Fruit fly (Drosophila melanogaster) whole organism, embryonic: ENCODE measurements around the gene CG10089.

Source experiments
- C15 ChIP-seq: fragments of 200-800 bp; sonication (Bioruptor generic); IDR thresholded peaks from 3 replicates; pipeline ENCODE4 v1.3.6; 2022; ENCODE audit warnings: missing biosample characterization, missing genetic modification characterization
- CG10654 ChIP-seq: fragments of 200-800 bp; sonication (Bioruptor generic); optimal IDR thresholded peaks from 2 replicates; lab custom pipeline; 2016; ENCODE audit warnings: missing biosample characterization, missing genetic modification characterization
- CG11093 ChIP-seq: fragments of 200-800 bp; sonication (Bioruptor generic); IDR thresholded peaks from 3 replicates; pipeline ENCODE4 v1.3.6; 2022; ENCODE audit warnings: missing biosample characterization, missing genetic modification characterization
- CG1233 ChIP-seq: fragments of 200-800 bp; sonication (Bioruptor generic); optimal IDR thresholded peaks from 4 replicates; lab custom pipeline; 2018; ENCODE audit warnings: missing biosample characterization, mild to moderate bottlenecking, missing genetic modification characterization
- CG14441 ChIP-seq: fragments of 200-800 bp; sonication (Bioruptor generic); IDR thresholded peaks from 2 replicates; pipeline ENCODE4 v1.3.6; 2022; ENCODE audit warnings: missing biosample characterization, missing genetic modification characterization
- CG17612 ChIP-seq: fragments of 200-800 bp; sonication (Bioruptor generic); IDR thresholded peaks from 2 replicates; pipeline ENCODE4 v1.3.6; 2022; ENCODE audit warnings: missing biosample characterization, missing genetic modification characterization
- CG17912 ChIP-seq: fragments of 200-800 bp; sonication (Bioruptor generic); optimal IDR thresholded peaks from 2 replicates; lab custom pipeline; 2018; ENCODE audit warnings: missing biosample characterization, mild to moderate bottlenecking, missing genetic modification characterization
- CG18599 ChIP-seq: fragments of 200-800 bp; sonication (Bioruptor generic); optimal IDR thresholded peaks from 3 replicates; lab custom pipeline; 2017; ENCODE audit warnings: missing biosample characterization, missing genetic modification characterization, mild to moderate bottlenecking, moderate library complexity, missing genetic modification reagents
- CG31388 ChIP-seq: fragments of 200-800 bp; sonication (Bioruptor generic); optimal IDR thresholded peaks from 2 replicates; lab custom pipeline; 2016; ENCODE audit warnings: missing biosample characterization, missing genetic modification characterization
- CG3281 ChIP-seq: fragments of 200-800 bp; sonication (Bioruptor generic); optimal IDR thresholded peaks from 3 replicates; lab custom pipeline; 2017; ENCODE audit warnings: missing biosample characterization, mild to moderate bottlenecking, missing genetic modification characterization
- CG42726 ChIP-seq: fragments of 200-800 bp; sonication (Bioruptor generic); IDR thresholded peaks from 2 replicates; pipeline ENCODE4 v1.3.6; 2022; ENCODE audit warnings: missing biosample characterization, missing genetic modification characterization; ENCODE audit not compliant: partially characterized antibody
- CG43689 ChIP-seq: fragments of 200-800 bp; sonication (Bioruptor generic); IDR thresholded peaks from 2 replicates; pipeline ENCODE4 v1.3.6; 2022; ENCODE audit warnings: missing biosample characterization, missing genetic modification characterization
- CG4617 ChIP-seq: fragments of 200-800 bp; sonication (Bioruptor generic); optimal IDR thresholded peaks from 3 replicates; lab custom pipeline; 2016; ENCODE audit warnings: missing biosample characterization, missing genetic modification characterization, borderline replicate concordance
- CG5953 ChIP-seq: fragments of 200-800 bp; sonication (Bioruptor generic); IDR thresholded peaks from 2 replicates; pipeline ENCODE4 v1.3.6; 2022; ENCODE audit warnings: missing biosample characterization, missing genetic modification characterization
- CG7928 ChIP-seq: fragments of 200-800 bp; sonication (Bioruptor generic); optimal IDR thresholded peaks from 2 replicates; lab custom pipeline; 2017; ENCODE audit warnings: missing biosample characterization, mild to moderate bottlenecking, missing genetic modification characterization
- CG8359 ChIP-seq: fragments of 200-800 bp; sonication (Bioruptor generic); optimal IDR thresholded peaks from 2 replicates; lab custom pipeline; 2017; ENCODE audit warnings: missing biosample characterization, mild to moderate bottlenecking, missing genetic modification characterization, borderline replicate concordance
- CG9215 ChIP-seq: fragments of 200-800 bp; sonication (Bioruptor generic); IDR thresholded peaks from 2 replicates; pipeline ENCODE4 v1.3.6; 2022; ENCODE audit warnings: missing biosample characterization, missing genetic modification characterization
- Dip3 ChIP-seq: fragments of 200-800 bp; sonication (Bioruptor generic); optimal IDR thresholded peaks from 3 replicates; lab custom pipeline; 2016; ENCODE audit warnings: missing biosample characterization, missing genetic modification characterization
- Dll ChIP-seq: fragments of 200-800 bp; sonication (Bioruptor generic); IDR thresholded peaks from 4 replicates; pipeline ENCODE4 v1.3.6; 2022; ENCODE audit warnings: missing biosample characterization, missing genetic modification characterization; ENCODE audit not compliant: partially characterized antibody
- HmgD ChIP-seq: fragments of 200-800 bp; sonication (Bioruptor generic); optimal IDR thresholded peaks from 3 replicates; lab custom pipeline; 2016; ENCODE audit warnings: missing biosample characterization, missing genetic modification characterization
- Hmx ChIP-seq: fragments of 200-800 bp; sonication (Bioruptor generic); optimal IDR thresholded peaks from 2 replicates; lab custom pipeline; 2016; ENCODE audit warnings: missing biosample characterization, missing genetic modification characterization
- Hr51 ChIP-seq, 2 experiments: fragments of 200-800 bp; sonication (Bioruptor generic); optimal IDR thresholded peaks; 2 replicates in 1 of 2; 3 replicates in 1 of 2; lab custom pipeline; 2016 to 2018; ENCODE audit warnings: missing biosample characterization in 2 of 2, missing genetic modification characterization in 2 of 2, mild to moderate bottlenecking in 1 of 2, moderate library complexity in 1 of 2
- Hsf ChIP-seq: fragments of 200-800 bp; sonication (Bioruptor generic); optimal IDR thresholded peaks from 3 replicates; lab custom pipeline; 2016; ENCODE audit warnings: missing biosample characterization, missing genetic modification characterization
- Jarid2 ChIP-seq: fragments of 200-800 bp; sonication (Bioruptor generic); optimal IDR thresholded peaks from 3 replicates; lab custom pipeline; 2017; ENCODE audit warnings: mild to moderate bottlenecking, missing biosample characterization, missing genetic modification reagents, missing genetic modification characterization
- Lpt ChIP-seq: fragments of >200 bp; optimal IDR thresholded peaks from 2 replicates; lab custom pipeline; 2018; ENCODE audit warnings: missing biosample characterization, missing genetic modification characterization
- MESR4 ChIP-seq: fragments of 200-800 bp; sonication (Bioruptor generic); optimal IDR thresholded peaks from 2 replicates; lab custom pipeline; 2018; ENCODE audit warnings: missing biosample characterization, mild to moderate bottlenecking, missing genetic modification characterization, moderate library complexity
- NfI ChIP-seq: fragments of 200-800 bp; sonication (Bioruptor generic); optimal IDR thresholded peaks from 3 replicates; lab custom pipeline; 2018; ENCODE audit warnings: missing biosample characterization, mild to moderate bottlenecking, missing genetic modification characterization, moderate library complexity
- Sry-β ChIP-seq: fragments of 200-800 bp; sonication (Bioruptor generic); optimal IDR thresholded peaks from 2 replicates; lab custom pipeline; 2018; ENCODE audit warnings: missing biosample characterization, mild to moderate bottlenecking, missing genetic modification characterization, moderate library complexity
- Ssrp ChIP-seq: fragments of 200-800 bp; sonication (Bioruptor generic); optimal IDR thresholded peaks from 2 replicates; lab custom pipeline; 2018; ENCODE audit warnings: missing biosample characterization, mild to moderate bottlenecking, missing genetic modification characterization, moderate library complexity
- ap ChIP-seq: fragments of 200-800 bp; sonication (Bioruptor generic); IDR thresholded peaks from 2 replicates; pipeline ENCODE4 v1.3.6; 2022; ENCODE audit warnings: missing biosample characterization, missing genetic modification characterization
- ara ChIP-seq: fragments of 200-800 bp; sonication (Bioruptor generic); IDR thresholded peaks from 2 replicates; pipeline ENCODE4 v1.3.6; 2022; ENCODE audit warnings: missing biosample characterization, missing genetic modification characterization
- ase ChIP-seq: fragments of 200-800 bp; sonication (Bioruptor generic); IDR thresholded peaks from 3 replicates; pipeline ENCODE4 v1.3.6; 2022; ENCODE audit warnings: missing biosample characterization, missing genetic modification characterization
- bab2 ChIP-seq: fragments of 200-800 bp; sonication (Bioruptor generic); optimal IDR thresholded peaks from 2 replicates; lab custom pipeline; 2016; ENCODE audit warnings: missing biosample characterization, missing genetic modification characterization
- btn ChIP-seq: fragments of 200-800 bp; sonication (Bioruptor generic); optimal IDR thresholded peaks from 2 replicates; lab custom pipeline; 2016; ENCODE audit warnings: missing biosample characterization, missing genetic modification characterization
- dmrt11E ChIP-seq: fragments of 200-800 bp; sonication (Bioruptor generic); optimal IDR thresholded peaks from 3 replicates; lab custom pipeline; 2018; ENCODE audit warnings: missing biosample characterization, mild to moderate bottlenecking, missing genetic modification characterization, moderate library complexity
- dmrt99B ChIP-seq: fragments of 200-800 bp; sonication (Bioruptor generic); optimal IDR thresholded peaks from 2 replicates; lab custom pipeline; 2018; ENCODE audit warnings: missing biosample characterization, mild to moderate bottlenecking, missing genetic modification characterization, moderate library complexity
- ewg ChIP-seq: fragments of 200-800 bp; sonication (Bioruptor generic); optimal IDR thresholded peaks from 3 replicates; lab custom pipeline; 2017; ENCODE audit warnings: mild to moderate bottlenecking, missing biosample characterization, missing genetic modification reagents, missing genetic modification characterization
- exex ChIP-seq: fragments of 200-800 bp; sonication (Bioruptor generic); optimal IDR thresholded peaks from 4 replicates; lab custom pipeline; 2018; ENCODE audit warnings: missing biosample characterization, mild to moderate bottlenecking, missing genetic modification characterization, moderate library complexity
- fd102C ChIP-seq: fragments of 200-800 bp; sonication (Bioruptor generic); optimal IDR thresholded peaks from 2 replicates; lab custom pipeline; 2018; ENCODE audit warnings: missing biosample characterization, mild to moderate bottlenecking, missing genetic modification characterization, moderate library complexity
- fd96Cb ChIP-seq: fragments of 200-800 bp; sonication (Bioruptor generic); optimal IDR thresholded peaks from 2 replicates; lab custom pipeline; 2018; ENCODE audit warnings: missing biosample characterization, mild to moderate bottlenecking, missing genetic modification characterization, moderate library complexity
- ham ChIP-seq: fragments of 200-800 bp; sonication (Bioruptor generic); IDR thresholded peaks from 2 replicates; pipeline ENCODE4 v1.3.6; 2022; ENCODE audit warnings: missing biosample characterization, missing genetic modification characterization
- lbe ChIP-seq: fragments of 200-800 bp; sonication (Bioruptor generic); optimal IDR thresholded peaks from 2 replicates; lab custom pipeline; 2016; ENCODE audit warnings: missing biosample characterization, mild to moderate bottlenecking, missing genetic modification characterization
- pita ChIP-seq: fragments of 200-800 bp; sonication (Bioruptor generic); optimal IDR thresholded peaks from 2 replicates; lab custom pipeline; 2017; ENCODE audit warnings: missing biosample characterization, mild to moderate bottlenecking, missing genetic modification characterization
- psq ChIP-seq: fragments of 200-800 bp; sonication (Bioruptor generic); optimal IDR thresholded peaks from 2 replicates; lab custom pipeline; 2017; ENCODE audit warnings: missing biosample characterization, missing genetic modification characterization
- pum ChIP-seq: fragments of 200-800 bp; sonication (Bioruptor generic); optimal IDR thresholded peaks from 2 replicates; lab custom pipeline; 2016; ENCODE audit warnings: missing biosample characterization, missing genetic modification characterization
- seq ChIP-seq: fragments of 200-800 bp; sonication (Bioruptor generic); IDR thresholded peaks from 2 replicates; pipeline ENCODE4 v1.3.6; 2022; ENCODE audit warnings: missing biosample characterization, missing genetic modification characterization
- slou ChIP-seq: fragments of 200-800 bp; sonication (Bioruptor generic); optimal IDR thresholded peaks from 3 replicates; lab custom pipeline; 2016; ENCODE audit warnings: missing biosample characterization, missing genetic modification characterization
- usp ChIP-seq: fragments of >200 bp; optimal IDR thresholded peaks from 2 replicates; lab custom pipeline; 2017; ENCODE audit warnings: missing biosample characterization, missing genetic modification characterization

Gene CG10089

DNA sequence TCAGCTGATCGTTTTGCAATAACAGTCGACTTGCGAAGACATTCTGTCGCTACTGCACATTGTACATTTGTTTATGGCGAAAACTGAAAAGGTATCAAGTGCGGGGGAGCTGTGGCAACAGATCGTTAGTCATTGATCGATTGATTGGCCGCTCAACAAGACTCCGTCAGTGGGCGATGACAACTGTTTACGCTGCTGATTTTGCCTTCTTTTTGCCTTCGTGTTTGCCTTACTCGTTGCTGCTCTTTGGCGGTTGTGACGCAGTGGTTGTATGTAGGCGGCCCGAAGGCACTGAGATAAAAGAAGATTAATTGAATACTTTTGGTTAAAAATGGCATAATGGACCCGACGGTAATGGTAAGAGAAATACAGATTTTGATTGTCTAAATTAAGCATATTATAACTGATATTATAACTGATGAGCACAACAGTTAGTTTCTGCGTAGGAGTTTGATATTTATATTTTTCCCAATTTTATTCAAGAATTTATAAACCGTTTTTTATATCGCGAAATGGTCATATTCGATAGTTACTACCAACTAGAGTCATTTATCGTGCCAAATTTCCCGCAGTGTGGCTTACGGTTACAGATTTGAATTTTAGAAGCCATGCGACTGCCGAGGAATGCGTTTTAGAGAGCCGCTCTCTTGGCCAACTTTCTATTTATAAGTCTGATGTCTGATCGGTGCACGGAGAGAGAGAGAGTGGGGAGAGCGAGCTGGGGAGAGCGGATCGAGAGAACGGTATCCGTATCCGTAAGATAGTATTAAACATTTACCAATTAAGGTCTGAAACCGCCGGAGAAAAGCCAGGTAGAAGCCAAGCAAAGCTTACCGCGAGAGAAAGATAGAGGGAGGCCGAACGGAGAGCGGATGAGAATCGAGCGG lies 2.2 kb upstream of the CG10089 start (continued):
- TF ChIP-seq Dll (GFP tag; lab: Robert Waterston, UW) (peak; percentile 80), CG3281 (GFP tag; lab: Kevin White, UChicago) (peak; percentile 92), CG42726 (GFP tag; lab: Robert Waterston, UW) (no peak), CG5953 (GFP tag; lab: Robert Waterston, UW) (no peak; the same call in 1 of the 2 replicates), CG17612 (GFP tag; lab: Robert Waterston, UW) (peak; percentile 55), ase (GFP tag; lab: Robert Waterston, UW) (peak; percentile 71), CG14441 (peak; percentile 84), CG7928 (GFP tag; lab: Kevin White, UChicago) (peak; percentile 62), dmrt11E (tag; lab: Kevin White, UChicago) (peak; percentile 66), usp (GFP tag; lab: Kevin White, UChicago) (no peak), Jarid2 (peak; percentile 70), CG11093 (GFP tag; lab: Robert Waterston, UW) (peak; percentile 62; the same call in 2 of the 3 replicates), CG1233 (GFP tag; lab: Kevin White, UChicago) (peak; percentile 84), HmgD (peak; percentile 41), Hmx (GFP tag; lab: Kevin White, UChicago) (peak; percentile 83), seq (peak; percentile 84), CG8359 (peak; percentile 81), pum (peak; percentile 38), CG17912 (peak; percentile 57), Hr51 (GFP tag; optimal IDR thresholded peaks at IDR 0.05; lab: Kevin White, UChicago) (peak; percentile 57 to 95), bab2 (GFP tag; lab: Kevin White, UChicago) (peak; percentile 67), dmrt99B (peak; percentile 95), lbe (peak; percentile 49), Lpt (GFP tag; lab: Kevin White, UChicago) (no peak), C15 (GFP tag; lab: Robert Waterston, UW) (peak; percentile 55; the same call in 1 of the 3 replicates), Sry-β (peak; percentile 30), fd102C (GFP tag; lab: Kevin White, UChicago) (no peak), psq (GFP tag; lab: Kevin White, UChicago) (peak; percentile 62), ap (peak; percentile 66), ewg (GFP tag; lab: Kevin White, UChicago) (peak; percentile 87), NfI (peak; percentile 91), CG43689 (GFP tag; lab: Robert Waterston, UW) (peak; percentile 60), CG18599 (GFP tag; lab: Kevin White, UChicago) (peak; percentile 89), Dip3 (GFP tag; lab: Kevin White, UChicago) (peak; percentile 76), fd96Cb (peak; percentile 93), pita (GFP tag; lab: Kevin White, UChicago) (no peak), Hsf (GFP tag; lab: Kevin White, UChicago) (peak; percentile 74), Ssrp (tag; lab: Kevin White, UChicago) (peak; percentile 90), exex (tag; lab: Kevin White, UChicago) (peak; percentile 16), CG10654 (peak; percentile 84), btn (GFP tag; lab: Kevin White, UChicago) (no peak), CG31388 (GFP tag; lab: Kevin White, UChicago) (peak; percentile 69), MESR4 (GFP tag; lab: Kevin White, UChicago) (no peak), CG9215 (peak; percentile 87), CG4617 (GFP tag; lab: Kevin White, UChicago) (peak; percentile 60), slou (peak; percentile 67), ara (GFP tag; lab: Robert Waterston, UW) (peak; percentile 72), ham (GFP tag; lab: Robert Waterston, UW) (0 out of 2 replicates have a peak, but pooled peaks have one; percentile 6)
